In the genomic region with DNA sequence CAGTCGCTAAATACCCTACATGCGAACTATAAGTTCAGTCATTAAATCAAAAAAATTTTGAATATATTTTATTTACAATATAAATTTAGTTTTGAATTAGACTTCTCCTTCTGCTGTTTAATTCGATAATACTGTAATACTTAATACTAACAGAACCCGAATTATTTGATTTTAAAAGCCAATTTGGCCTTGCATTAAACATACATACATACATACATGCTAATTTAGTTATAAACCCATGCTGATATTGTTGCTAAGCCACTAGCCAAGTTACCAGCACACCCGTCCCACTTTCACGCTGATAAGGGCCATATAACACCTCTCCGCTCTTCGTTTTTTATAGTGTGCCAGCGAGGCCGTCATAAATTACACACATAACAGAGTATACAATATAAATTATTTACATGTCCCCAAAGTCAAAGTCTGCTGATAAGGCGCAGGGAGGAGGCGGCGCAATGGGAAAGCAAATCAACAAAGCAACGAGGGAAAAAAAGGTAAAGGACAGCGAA, we compare ENCODE assay signal across 5 fruit fly cellular contexts.
A peak's percentile ranks its signal among the peaks of the same experiment; 100 is the strongest.
TF ChIP-seq lines count a peak whose summit lies in the region.

No protein-coding gene starts in this region.

TF ChIP-seq in whole organism, adult, 20 proteins besides CTCF, POLR2A, EP300 and RAD21 (continued from another document):
- TF ChIP-seq CG12768 (GFP tag; optimal IDR thresholded peaks at IDR 0.05; lab: Kevin White, UChicago), result peak; percentile 96
- peak; percentile 53 for TF ChIP-seq CG14711 (tag; optimal IDR thresholded peaks at IDR 0.05; lab: Kevin White, UChicago)
- peak; percentile 75 for TF ChIP-seq CG7101 (tag; optimal IDR thresholded peaks at IDR 0.05; lab: Kevin White, UChicago)
- peak; percentile 58 for TF ChIP-seq tj (GFP tag; optimal IDR thresholded peaks at IDR 0.05; lab: Kevin White, UChicago)

TF ChIP-seq in whole organism, embryonic, 481 proteins besides CTCF, POLR2A, EP300 and RAD21 (continued from another document and continues in another):
- no peak for TF ChIP-seq tup (GFP tag; optimal IDR thresholded peaks at IDR 0.05; lab: Kevin White, UChicago)
- TF ChIP-seq HLHmδ (GFP tag; optimal IDR thresholded peaks at IDR 0.05; lab: Kevin White, UChicago), result peak; percentile 26
- TF ChIP-seq Opbp (GFP tag; IDR thresholded peaks at IDR 0.05; lab: Robert Waterston, UW; ENCODE audit: partially characterized antibody), result no peak
- no peak for TF ChIP-seq trh (GFP tag; optimal IDR thresholded peaks at IDR 0.05; lab: Kevin White, UChicago)
- no peak for TF ChIP-seq CG10654 (GFP tag; optimal IDR thresholded peaks at IDR 0.05; lab: Kevin White, UChicago)
- no peak for TF ChIP-seq insv (GFP tag; optimal IDR thresholded peaks at IDR 0.05; lab: Kevin White, UChicago)
- TF ChIP-seq Taf1 (GFP tag; IDR thresholded peaks at IDR 0.05; lab: Robert Waterston, UW), result no peak
- TF ChIP-seq lilli (GFP tag; optimal IDR thresholded peaks at IDR 0.05; lab: Kevin White, UChicago), result no peak
- TF ChIP-seq Awh (GFP tag; IDR thresholded peaks at IDR 0.05; lab: Robert Waterston, UW), result 0 out of 2 replicates have a peak, but pooled peaks have one; percentile 34
- TF ChIP-seq so (GFP tag; IDR thresholded peaks at IDR 0.05; lab: Robert Waterston, UW), result no peak
- no peak for TF ChIP-seq gcm2 (GFP tag; optimal IDR thresholded peaks at IDR 0.05; lab: Kevin White, UChicago)
- peak; percentile 44 for TF ChIP-seq CG2202 (tag; optimal IDR thresholded peaks at IDR 0.05; lab: Kevin White, UChicago)
- TF ChIP-seq CG7357 (GFP tag; IDR thresholded peaks at IDR 0.05; lab: Robert Waterston, UW), result no peak
- TF ChIP-seq da (GFP tag; optimal IDR thresholded peaks at IDR 0.05; lab: Kevin White, UChicago), result no peak
- peak; percentile 61 for TF ChIP-seq CG13894 (tag; optimal IDR thresholded peaks at IDR 0.05; lab: Kevin White, UChicago)
- peak; percentile 72 for TF ChIP-seq Kr (GFP tag; optimal IDR thresholded peaks at IDR 0.05; lab: Kevin White, UChicago)
- TF ChIP-seq MTF-1 (GFP tag; optimal IDR thresholded peaks at IDR 0.05; lab: Kevin White, UChicago; ENCODE audit: borderline replicate concordance), result peak; percentile 64
- TF ChIP-seq ems (GFP tag; optimal IDR thresholded peaks at IDR 0.05; lab: Kevin White, UChicago), result no peak
- no peak for TF ChIP-seq CG10366 (GFP tag; IDR thresholded peaks at IDR 0.05; lab: Robert Waterston, UW)
- no peak for TF ChIP-seq CG14050 (GFP tag; IDR thresholded peaks at IDR 0.05; lab: Robert Waterston, UW)
- no peak for TF ChIP-seq CG32767 (GFP tag; IDR thresholded peaks at IDR 0.05; lab: Robert Waterston, UW)
- TF ChIP-seq ara (GFP tag; IDR thresholded peaks at IDR 0.05; lab: Robert Waterston, UW), result no peak
- TF ChIP-seq ranshi (GFP tag; IDR thresholded peaks at IDR 0.05; lab: Robert Waterston, UW), result no peak
- no peak for TF ChIP-seq CG5245 (GFP tag; optimal IDR thresholded peaks at IDR 0.05; lab: Kevin White, UChicago)
- no peak for TF ChIP-seq Ravus (GFP tag; IDR thresholded peaks at IDR 0.05; lab: Robert Waterston, UW)
- TF ChIP-seq CG3407 (GFP tag; optimal IDR thresholded peaks at IDR 0.05; lab: Kevin White, UChicago), result peak; percentile 17
- TF ChIP-seq Nf-YA (GFP tag; IDR thresholded peaks at IDR 0.05; lab: Robert Waterston, UW), result no peak; the same call in 1 of the 2 replicates
- TF ChIP-seq Chrac-16 (GFP tag; optimal IDR thresholded peaks at IDR 0.05; lab: Kevin White, UChicago), result no peak
- TF ChIP-seq Abd-B (GFP tag; optimal IDR thresholded peaks at IDR 0.05; lab: Kevin White, UChicago), result no peak
- no peak for TF ChIP-seq emc (GFP tag; optimal IDR thresholded peaks at IDR 0.05; lab: Kevin White, UChicago)
- TF ChIP-seq Sry-β (GFP tag; optimal IDR thresholded peaks at IDR 0.05; lab: Kevin White, UChicago), result peak; percentile 3

TF ChIP-seq in whole organism, prepupa, 60 proteins besides CTCF, POLR2A, EP300 and RAD21 (continued from another document and continues in another):
- TF ChIP-seq CG8119 (GFP tag; IDR thresholded peaks at IDR 0.05; lab: Robert Waterston, UW) (no peak), Ets21C (GFP tag; optimal IDR thresholded peaks at IDR 0.05; lab: Kevin White, UChicago) (no peak), Hr4 (GFP tag; optimal IDR thresholded peaks at IDR 0.05; lab: Kevin White, UChicago) (no peak), CG6792 (GFP tag; optimal IDR thresholded peaks at IDR 0.05; lab: Kevin White, UChicago) (peak; percentile 2), lz (GFP tag; optimal IDR thresholded peaks at IDR 0.05; lab: Kevin White, UChicago) (no peak), fkh (GFP tag; optimal IDR thresholded peaks at IDR 0.05; lab: Kevin White, UChicago) (peak; percentile 95), Hr38 (GFP tag; optimal IDR thresholded peaks at IDR 0.05; lab: Kevin White, UChicago) (no peak), salr (GFP tag; optimal IDR thresholded peaks at IDR 0.05; lab: Kevin White, UChicago) (peak; percentile 26 to 46), eg (GFP tag; IDR thresholded peaks at IDR 0.05; lab: Robert Waterston, UW) (peak; percentile 71), CG16779 (tag; optimal IDR thresholded peaks at IDR 0.05; lab: Kevin White, UChicago) (peak; percentile 65), Eip93F (GFP tag; optimal IDR thresholded peaks at IDR 0.05; lab: Kevin White, UChicago) (no peak), dac (GFP tag; optimal IDR thresholded peaks at IDR 0.05; lab: Kevin White, UChicago) (peak; percentile 26), Eip78C (GFP tag; lab: Kevin White, UChicago) (peak; percentile 84), CG34406 (GFP tag; optimal IDR thresholded peaks at IDR 0.05; lab: Kevin White, UChicago) (peak; percentile 31), CG6276 (GFP tag; optimal IDR thresholded peaks at IDR 0.05; lab: Kevin White, UChicago) (peak; percentile 47), CG15336 (GFP tag; IDR thresholded peaks at IDR 0.05; lab: Robert Waterston, UW) (peak; percentile 38; the same call in 1 of the 2 replicates), cyc (GFP tag; optimal IDR thresholded peaks at IDR 0.05; lab: Kevin White, UChicago) (peak; percentile 5), CG3919 (GFP tag; optimal IDR thresholded peaks at IDR 0.05; lab: Kevin White, UChicago) (peak; percentile 35), fd85E (GFP tag; optimal IDR thresholded peaks at IDR 0.05; lab: Kevin White, UChicago) (no peak), CG3032 (tag; optimal IDR thresholded peaks at IDR 0.05; lab: Kevin White, UChicago) (peak; percentile 40), Hr39 (GFP tag; optimal IDR thresholded peaks at IDR 0.05; lab: Kevin White, UChicago) (peak; percentile 9), svp (GFP tag; lab: Kevin White, UChicago) (peak; percentile 95), CG7368 (GFP tag; optimal IDR thresholded peaks at IDR 0.05; lab: Kevin White, UChicago) (no peak), vri (GFP tag; optimal IDR thresholded peaks at IDR 0.05; lab: Kevin White, UChicago) (peak; percentile 81), Blimp-1 (GFP tag; optimal IDR thresholded peaks at IDR 0.05; lab: Kevin White, UChicago) (peak; percentile 34), fd59A (GFP tag; optimal IDR thresholded peaks at IDR 0.05; lab: Kevin White, UChicago) (no peak), CG11762 (GFP tag; optimal IDR thresholded peaks at IDR 0.05; lab: Kevin White, UChicago; ENCODE audit: insufficient read depth) (no peak), CG32006 (GFP tag; optimal IDR thresholded peaks at IDR 0.05; lab: Kevin White, UChicago) (peak; percentile 58), CG11294 (GFP tag; IDR thresholded peaks at IDR 0.05; lab: Robert Waterston, UW) (no peak; the same call in none of the 2 replicates), CG11902 (GFP tag; optimal IDR thresholded peaks at IDR 0.05; lab: Kevin White, UChicago) (peak; percentile 28), Eip75B (GFP tag; optimal IDR thresholded peaks at IDR 0.05; lab: Kevin White, UChicago) (peak; percentile 26), esn (GFP tag; optimal IDR thresholded peaks at IDR 0.05; lab: Kevin White, UChicago) (peak; percentile 44)

TF ChIP-seq in whole organism, pupa, 21 proteins besides CTCF, POLR2A, EP300 and RAD21 (continued from another document):
- peak; percentile 72 for TF ChIP-seq CG8159 (tag; optimal IDR thresholded peaks at IDR 0.05; lab: Kevin White, UChicago)
- TF ChIP-seq CG15710 (tag; optimal IDR thresholded peaks at IDR 0.05; lab: Kevin White, UChicago), result peak; percentile 33

TF ChIP-seq in whole organism, wandering third instar larva, 38 proteins besides CTCF, POLR2A, EP300 and RAD21 (continued from another document):
- TF ChIP-seq GATAd (GFP tag; optimal IDR thresholded peaks at IDR 0.05; lab: Kevin White, UChicago) (no peak), foxo (GFP tag; optimal IDR thresholded peaks at IDR 0.05; lab: Kevin White, UChicago) (peak in 1 of 2 experiments; percentile 27), woc (GFP tag; optimal IDR thresholded peaks at IDR 0.05; lab: Kevin White, UChicago) (no peak), OdsH (GFP tag; optimal IDR thresholded peaks at IDR 0.05; lab: Kevin White, UChicago) (peak; percentile 39), usp (GFP tag; optimal IDR thresholded peaks at IDR 0.05; lab: Kevin White, UChicago) (no peak), Vsx2 (GFP tag; optimal IDR thresholded peaks at IDR 0.05; lab: Kevin White, UChicago; ENCODE audit: partially characterized antibody) (no peak), CG9705 (GFP tag; optimal IDR thresholded peaks at IDR 0.05; lab: Kevin White, UChicago) (peak; percentile 1), CG32264 (GFP tag; optimal IDR thresholded peaks at IDR 0.05; lab: Kevin White, UChicago) (no peak), Dif (GFP tag; optimal IDR thresholded peaks at IDR 0.05; lab: Kevin White, UChicago; ENCODE audit: partially characterized antibody) (no peak), Dfd (GFP tag; optimal IDR thresholded peaks at IDR 0.05; lab: Kevin White, UChicago) (no peak), jim (GFP tag; optimal IDR thresholded peaks at IDR 0.05; lab: Kevin White, UChicago) (no peak), lola (GFP tag; optimal IDR thresholded peaks at IDR 0.05; lab: Kevin White, UChicago) (no peak), HLH106 (tag; optimal IDR thresholded peaks at IDR 0.05; lab: Kevin White, UChicago) (peak; percentile 39)
